Worm (Caenorhabditis elegans): Measurements from ENCODE around the gene C16C8.20.

- TF ChIP-seq dsc-1 (tag; optimal IDR thresholded peaks at IDR 0.05) (no peak), C16A3.4 (tag; optimal IDR thresholded peaks at IDR 0.05) (no peak), lsy-2 (tag; optimal IDR thresholded peaks at IDR 0.05) (no peak), ces-1 (GFP tag; optimal IDR thresholded peaks at IDR 0.05) (no peak)
Measured at ce11 chrII:3447906-3448305, 1.2 kb downstream of the C16C8.20 start, which contains the start of gene C16C8.21.
